Fruit fly (Drosophila melanogaster): ENCODE measurements around the gene CG11983.

DNA sequence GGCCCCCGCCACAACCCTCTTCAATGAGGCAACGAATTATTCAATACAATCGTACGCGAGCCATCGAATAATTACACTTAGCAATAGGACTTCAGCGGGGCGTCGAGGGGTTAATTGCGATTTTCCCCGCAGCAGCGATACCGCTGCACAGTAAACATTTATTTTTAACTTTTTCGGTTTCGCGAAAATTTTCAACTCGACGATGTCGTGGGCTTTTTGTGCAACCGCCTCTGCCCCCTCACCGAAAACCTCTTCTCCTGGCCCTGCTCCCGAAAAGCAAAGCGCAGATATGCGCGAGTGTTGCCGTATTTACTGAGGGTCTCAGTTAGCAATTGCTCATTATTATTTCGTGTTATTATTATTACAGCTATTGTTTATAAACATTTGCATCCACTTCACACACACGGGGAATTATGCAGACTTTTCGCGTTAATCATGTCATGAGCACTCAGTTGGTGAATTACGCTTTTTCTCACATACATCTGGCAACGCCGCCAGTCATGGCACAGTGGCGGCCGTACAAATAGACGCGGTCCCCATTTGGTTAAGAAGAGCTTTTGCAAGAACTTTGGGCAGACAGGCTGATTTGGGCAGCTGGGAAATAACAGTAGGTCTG is 5.8 kb downstream of the CG11983 start:
- TF ChIP-seq usp (GFP tag; optimal IDR thresholded peaks at IDR 0.05) (no peak), psq (optimal IDR thresholded peaks at IDR 0.05) (no peak)

Measured in whole organism.